Fruit fly (Drosophila melanogaster) whole organism, adult: ENCODE data around the gene Setx.

Source experiments
- CG1620 ChIP-seq: fragments of 200-800 bp; sonication (Bioruptor generic); optimal IDR thresholded peaks from 2 replicates; lab custom pipeline; 2016; ENCODE audit warnings: missing biosample characterization, missing genetic modification characterization
- CG7101 ChIP-seq: fragments of 200-800 bp; sonication (Bioruptor generic); optimal IDR thresholded peaks from 2 replicates; lab custom pipeline; 2018; ENCODE audit warnings: missing biosample characterization, mild to moderate bottlenecking, missing genetic modification characterization, moderate library complexity
- Clk ChIP-seq: fragments of 200-800 bp; sonication (Bioruptor generic); optimal IDR thresholded peaks from 2 replicates; lab custom pipeline; 2017; ENCODE audit warnings: missing biosample characterization, missing genetic modification characterization
- Crg-1 ChIP-seq: fragments of 200-800 bp; sonication (Bioruptor generic); optimal IDR thresholded peaks from 2 replicates; lab custom pipeline; 2016; ENCODE audit warnings: missing biosample characterization, missing genetic modification characterization
- Mnt ChIP-seq: fragments of 200-800 bp; sonication (Bioruptor generic); optimal IDR thresholded peaks from 2 replicates; lab custom pipeline; 2016; ENCODE audit warnings: missing biosample characterization, mild to moderate bottlenecking, missing genetic modification characterization
- bab1 ChIP-seq: fragments of 200-800 bp; sonication (Bioruptor generic); optimal IDR thresholded peaks from 3 replicates; lab custom pipeline; 2019; ENCODE audit warnings: missing biosample characterization, mild to moderate bottlenecking, missing genetic modification characterization, moderate library complexity
- cnc ChIP-seq, 2 experiments: fragments of >200 bp; optimal IDR thresholded peaks; 2 replicates each; lab custom pipeline; 2017
- kay ChIP-seq: fragments of 200-800 bp; sonication (Bioruptor generic); peaks from one replicate; lab custom pipeline; 2016; ENCODE audit warnings: missing biosample characterization, missing genetic modification characterization, borderline replicate concordance
- toe ChIP-seq: fragments of 200-800 bp; sonication (Bioruptor generic); optimal IDR thresholded peaks from 2 replicates; lab custom pipeline; 2016; ENCODE audit warnings: missing biosample characterization, missing genetic modification characterization

- TF ChIP-seq kay (GFP tag; lab: Kevin White, UChicago), result peak; percentile 82
- peak; percentile 63 for TF ChIP-seq toe (GFP tag; lab: Kevin White, UChicago)
- TF ChIP-seq Crg-1 (GFP tag; lab: Kevin White, UChicago), result peak; percentile 80
- peak; percentile 86 for TF ChIP-seq CG7101 (tag; lab: Kevin White, UChicago)
- TF ChIP-seq bab1 (GFP tag; lab: Kevin White, UChicago), result peak; percentile 79
- peak; percentile 60 for TF ChIP-seq Clk
- TF ChIP-seq cnc (optimal IDR thresholded peaks at IDR 0.05; lab: Kevin White, UChicago), result no peak
- peak; percentile 84 for TF ChIP-seq Mnt
- TF ChIP-seq CG1620 (GFP tag; lab: Kevin White, UChicago), result peak; percentile 26
Measured at dm6 chr3L:8091650-8092068, 45.6 kb downstream of the Setx start, which contains the start of gene CG7565.
